Worm (Caenorhabditis elegans) whole organism, mixed stage, embryonic: ENCODE data around the gene D1053.4.

Experiments
- M03D4.4 ChIP-seq: sonication (generic microtip); optimal IDR thresholded peaks from 2 replicates; lab custom pipeline; 2017; ENCODE audit warnings: mild to moderate bottlenecking, missing genetic modification characterization, missing compliant biosample characterization
- bed-3 ChIP-seq: fragments of 200-800 bp; sonication (Bioruptor generic); optimal IDR thresholded peaks from 3 replicates; lab custom pipeline; 2018; ENCODE audit warnings: mild to moderate bottlenecking, missing genetic modification characterization, moderate library complexity, missing compliant biosample characterization
- ceh-39 ChIP-seq: fragments of 150-350 bp; optimal IDR thresholded peaks from 2 replicates; lab custom pipeline; 2014; ENCODE audit warnings: missing biosample characterization, missing genetic modification characterization
- ceh-43 ChIP-seq: fragments of 200-800 bp; sonication (Bioruptor generic); optimal IDR thresholded peaks from 2 replicates; lab custom pipeline; 2018; ENCODE audit warnings: mild to moderate bottlenecking, missing genetic modification characterization, moderate library complexity, missing compliant biosample characterization
- ceh-83 ChIP-seq: fragments of 200-800 bp; sonication (Bioruptor generic); optimal IDR thresholded peaks from 2 replicates; lab custom pipeline; 2018; ENCODE audit warnings: mild to moderate bottlenecking, missing genetic modification characterization, missing compliant biosample characterization
- ces-1 ChIP-seq: fragments of 150-350 bp; optimal IDR thresholded peaks from 2 replicates; lab custom pipeline; 2014; ENCODE audit warnings: missing biosample characterization, missing genetic modification reagents, missing genetic modification characterization
- cnd-1 ChIP-seq: fragments of 200-800 bp; sonication (Bioruptor generic); optimal IDR thresholded peaks from 2 replicates; lab custom pipeline; 2018; ENCODE audit warnings: mild to moderate bottlenecking, missing genetic modification characterization, missing compliant biosample characterization
- drap-1 ChIP-seq: fragments of 200-800 bp; sonication (Bioruptor generic); optimal IDR thresholded peaks from 3 replicates; lab custom pipeline; 2018; ENCODE audit warnings: mild to moderate bottlenecking, missing genetic modification characterization, missing compliant biosample characterization
- elt-1 ChIP-seq: sonication (generic microtip); optimal IDR thresholded peaks from 2 replicates; lab custom pipeline; 2017; ENCODE audit warnings: missing genetic modification characterization, mild to moderate bottlenecking, missing compliant biosample characterization, antibody characterized with exemption, moderate library complexity, borderline replicate concordance; ENCODE audit not compliant: insufficient read depth
- elt-3 ChIP-seq: fragments of 150-350 bp; optimal IDR thresholded peaks from 2 replicates; lab custom pipeline; 2014; ENCODE audit warnings: missing biosample characterization, missing genetic modification characterization
- flh-1 ChIP-seq: fragments of 200-800 bp; sonication (Bioruptor generic); optimal IDR thresholded peaks from 2 replicates; lab custom pipeline; 2018; ENCODE audit warnings: mild to moderate bottlenecking, missing genetic modification characterization, moderate library complexity, missing compliant biosample characterization
- ham-2 ChIP-seq: fragments of 200-800 bp; sonication (Bioruptor generic); optimal IDR thresholded peaks from 2 replicates; lab custom pipeline; 2018; ENCODE audit warnings: mild to moderate bottlenecking, missing genetic modification characterization, missing compliant biosample characterization
- hlh-1 ChIP-seq: fragments of 150-350 bp; optimal IDR thresholded peaks from 2 replicates; lab custom pipeline; 2014; ENCODE audit warnings: missing biosample characterization, missing genetic modification reagents, missing genetic modification characterization
- lin-13 ChIP-seq: fragments of 150-350 bp; optimal IDR thresholded peaks from 2 replicates; lab custom pipeline; 2014; ENCODE audit warnings: missing biosample characterization, missing genetic modification characterization
- lin-32 ChIP-seq: fragments of 200-800 bp; sonication (Bioruptor generic); optimal IDR thresholded peaks from 2 replicates; lab custom pipeline; 2018; ENCODE audit warnings: mild to moderate bottlenecking, missing genetic modification characterization, missing compliant biosample characterization
- mab-5 ChIP-seq: fragments of 150-350 bp; optimal IDR thresholded peaks from 2 replicates; lab custom pipeline; 2014; ENCODE audit warnings: missing biosample characterization, missing genetic modification characterization
- mep-1 ChIP-seq: fragments of 150-350 bp; optimal IDR thresholded peaks from 2 replicates; lab custom pipeline; 2017; ENCODE audit warnings: missing biosample characterization, missing genetic modification reagents, missing genetic modification characterization, inconsistent platforms
- mls-2 ChIP-seq: sonication (generic microtip); optimal IDR thresholded peaks from 2 replicates; lab custom pipeline; 2016; ENCODE audit warnings: mild to moderate bottlenecking, missing genetic modification characterization, moderate library complexity, missing compliant biosample characterization
- nhr-12 ChIP-seq: fragments of 150-350 bp; optimal IDR thresholded peaks from 2 replicates; lab custom pipeline; 2014; ENCODE audit warnings: missing biosample characterization, missing genetic modification characterization
- nhr-2 ChIP-seq: fragments of 150-350 bp; optimal IDR thresholded peaks from 2 replicates; lab custom pipeline; 2014; ENCODE audit warnings: missing biosample characterization, missing genetic modification characterization
- nhr-237 ChIP-seq: fragments of 150-350 bp; optimal IDR thresholded peaks from 2 replicates; lab custom pipeline; 2014; ENCODE audit warnings: missing biosample characterization, missing genetic modification characterization
- nhr-28 ChIP-seq: fragments of 150-350 bp; optimal IDR thresholded peaks from 2 replicates; lab custom pipeline; 2014; ENCODE audit warnings: missing biosample characterization, missing genetic modification characterization
- nhr-76 ChIP-seq: sonication (generic microtip); optimal IDR thresholded peaks from 2 replicates; lab custom pipeline; 2017; ENCODE audit warnings: missing biosample characterization, missing genetic modification characterization
- pha-4 ChIP-seq: fragments of 150-350 bp; optimal IDR thresholded peaks from 2 replicates; lab custom pipeline; 2018; ENCODE audit warnings: missing biosample characterization, missing genetic modification reagents, missing genetic modification characterization
- sem-2 ChIP-seq: fragments of 200-800 bp; sonication (Bioruptor generic); optimal IDR thresholded peaks from 2 replicates; lab custom pipeline; 2018; ENCODE audit warnings: mild to moderate bottlenecking, missing genetic modification characterization, missing compliant biosample characterization
- snpc-4 ChIP-seq: fragments of 150-350 bp; optimal IDR thresholded peaks from 2 replicates; lab custom pipeline; 2014; ENCODE audit warnings: missing biosample characterization, missing genetic modification characterization
- sptf-1 ChIP-seq: sonication (generic microtip); optimal IDR thresholded peaks from 2 replicates; lab custom pipeline; 2017; ENCODE audit warnings: mild to moderate bottlenecking, missing genetic modification characterization, moderate library complexity, missing compliant biosample characterization
- tbx-8 ChIP-seq: fragments of 200-800 bp; sonication (Bioruptor generic); optimal IDR thresholded peaks from 2 replicates; lab custom pipeline; 2018; ENCODE audit warnings: mild to moderate bottlenecking, missing genetic modification characterization, moderate library complexity, missing compliant biosample characterization
- zip-8 ChIP-seq: fragments of 150-350 bp; optimal IDR thresholded peaks from 2 replicates; lab custom pipeline; 2014; ENCODE audit warnings: missing biosample characterization, missing genetic modification characterization

D1053.4 gene

DNA sequence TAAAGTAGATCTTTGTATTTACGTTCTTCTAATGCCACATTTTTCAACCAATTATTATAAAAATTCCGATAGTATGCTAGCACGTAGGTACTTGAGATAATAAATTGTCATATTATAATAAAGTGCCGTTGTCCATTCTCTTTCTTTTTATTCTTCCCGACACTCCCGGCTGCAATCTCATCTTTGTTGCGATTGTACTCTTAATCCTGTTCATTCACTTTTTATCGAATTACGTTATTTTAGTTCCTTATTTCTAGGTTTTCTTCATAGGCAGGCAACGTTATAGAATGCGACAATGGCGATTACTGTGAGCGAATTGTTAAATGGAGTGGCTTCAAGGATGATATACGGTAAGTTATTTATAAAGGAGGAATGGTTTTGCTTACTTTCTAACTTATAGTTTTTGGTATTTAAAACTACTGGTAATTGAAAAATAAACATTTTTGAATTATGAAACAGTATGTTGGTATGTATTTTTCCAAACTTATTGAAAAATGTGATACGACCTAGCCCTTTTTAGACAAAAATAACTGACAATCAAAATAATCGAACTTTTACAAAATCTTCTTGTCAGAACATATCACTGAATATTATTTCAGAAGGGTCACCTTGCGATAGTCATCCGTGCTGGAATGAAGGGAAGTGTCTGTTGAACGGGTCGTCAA is 22.4 kb upstream of the D1053.4 start, which contains the start of gene C40H5.2:
Gene C40H5.2 (plus strand): TSS at position 256 of the 665 bp plus-strand sequence.
- no peak for TF ChIP-seq bed-3 (GFP tag; lab: Kevin White, UChicago)
- no peak for TF ChIP-seq hlh-1 (tag; lab: Kevin White, UChicago)
- no peak for TF ChIP-seq lin-13
- TF ChIP-seq ces-1 (GFP tag; lab: Kevin White, UChicago), result peak; percentile 15

DNA sequence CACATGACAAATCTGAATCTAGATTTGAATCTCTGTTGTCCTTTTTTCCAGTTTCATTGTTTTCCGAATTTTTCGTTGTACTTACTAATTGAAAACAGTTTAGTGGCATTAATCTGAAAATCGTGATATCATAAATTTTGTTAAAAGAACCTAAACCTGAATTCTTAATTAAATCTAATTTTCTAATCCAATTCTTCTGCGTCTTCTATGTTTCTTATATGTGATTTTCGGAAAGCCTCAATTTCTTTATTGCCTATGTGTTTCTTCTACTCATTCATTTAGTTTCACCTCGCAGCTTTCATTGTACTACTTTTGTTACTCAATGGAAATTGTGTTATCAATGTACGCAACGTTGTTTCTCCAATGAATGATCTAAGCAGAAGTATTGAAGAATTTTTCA is 20.1 kb upstream of the D1053.4 start:
- no peak for TF ChIP-seq lin-32 (GFP tag; lab: Kevin White, UChicago)
- no peak for TF ChIP-seq nhr-2
- TF ChIP-seq lin-13, result no peak
- TF ChIP-seq ceh-83, result no peak
- TF ChIP-seq ces-1 (GFP tag; lab: Kevin White, UChicago), result peak; percentile 78
- TF ChIP-seq elt-3, result no peak
- no peak for TF ChIP-seq drap-1
- TF ChIP-seq sptf-1, result no peak

DNA sequence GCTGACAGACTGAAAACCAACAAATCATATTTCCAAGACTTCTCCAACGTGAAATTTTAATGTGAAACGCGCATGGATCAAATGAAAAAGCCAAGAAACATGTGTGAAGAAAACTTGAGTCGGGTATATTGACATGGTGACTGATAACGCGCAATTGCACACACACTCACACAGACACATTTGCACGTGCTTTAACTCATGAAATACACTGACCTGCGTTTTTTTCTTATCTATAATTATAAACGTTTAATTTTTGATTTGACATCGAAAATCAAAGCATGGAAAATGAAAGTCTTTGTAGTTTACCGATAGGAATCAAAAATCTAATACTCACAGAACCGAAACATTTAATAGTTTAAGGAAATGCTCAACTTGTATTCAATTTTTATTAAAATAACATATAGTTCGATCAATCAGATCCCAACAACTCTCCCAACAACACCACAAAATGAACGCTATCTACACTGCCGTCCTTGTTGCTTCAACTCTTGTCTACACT is 15.1 kb upstream of the D1053.4 start, which contains the start of gene nspa-9:
Gene nspa-9 (plus strand): TSS at position 449 of the 499 bp plus-strand sequence.
- TF ChIP-seq lin-13 (no peak), nhr-2 (no peak)

ce11 chrX:11737053-11737452 is 13.5 kb upstream of the D1053.4 start, which contains the start of gene D1053.3:
Gene D1053.3 (minus strand): TSS chrX:11737153.
- no peak for TF ChIP-seq mep-1 (tag; lab: Kevin White, UChicago)
- TF ChIP-seq cnd-1, result no peak
- no peak for TF ChIP-seq nhr-237 (tag; lab: Kevin White, UChicago)
- no peak for TF ChIP-seq mab-5
- TF ChIP-seq nhr-28 (tag; lab: Kevin White, UChicago), result no peak
- no peak for TF ChIP-seq sem-2 (GFP tag; lab: Kevin White, UChicago)
- no peak for TF ChIP-seq hlh-1 (tag; lab: Kevin White, UChicago)
- no peak for TF ChIP-seq elt-1 (tag; lab: Kevin White, UChicago)

ce11 chrX:11734110-11734509 is 10.5 kb upstream of the D1053.4 start:
- TF ChIP-seq nhr-12 (tag; lab: Kevin White, UChicago) (no peak), ceh-39 (tag; lab: Kevin White, UChicago) (no peak), ces-1 (GFP tag; lab: Kevin White, UChicago) (no peak), flh-1 (no peak), ceh-43 (GFP tag; lab: Kevin White, UChicago) (no peak), zip-8 (tag; lab: Kevin White, UChicago) (no peak)

- TF ChIP-seq pha-4 (tag; lab: Kevin White, UChicago), result no peak
- TF ChIP-seq nhr-76 (tag; lab: Kevin White, UChicago), result no peak
- no peak for TF ChIP-seq ceh-83
- no peak for TF ChIP-seq sptf-1
- no peak for TF ChIP-seq tbx-8 (GFP tag; lab: Kevin White, UChicago)
- no peak for TF ChIP-seq zip-8 (tag; lab: Kevin White, UChicago)
- TF ChIP-seq M03D4.4 (tag; lab: Kevin White, UChicago), result no peak
- TF ChIP-seq cnd-1, result no peak
- no peak for TF ChIP-seq lin-13
- TF ChIP-seq nhr-12 (tag; lab: Kevin White, UChicago), result no peak
- no peak for TF ChIP-seq ceh-39 (tag; lab: Kevin White, UChicago)
- TF ChIP-seq snpc-4, result no peak
- no peak for TF ChIP-seq ham-2 (GFP tag; lab: Kevin White, UChicago)
- TF ChIP-seq elt-3, result no peak
- TF ChIP-seq hlh-1 (tag; lab: Kevin White, UChicago), result no peak
- no peak for TF ChIP-seq mls-2 (tag; lab: Kevin White, UChicago)
- no peak for TF ChIP-seq flh-1
- TF ChIP-seq mab-5, result no peak
- TF ChIP-seq lin-32 (GFP tag; lab: Kevin White, UChicago), result no peak
- TF ChIP-seq, all 35 proteins: peak for 0
Observed at ce11 chrX:11732752-11733151, 9.2 kb upstream of the D1053.4 start.
